Worm (Caenorhabditis elegans) whole organism, L1 larva: ENCODE results near the gene nspg-12.

Source experiments
- C04F5.9 ChIP-seq: sonication (generic microtip); optimal IDR thresholded peaks from 2 replicates; lab custom pipeline; 2016; ENCODE audit warnings: missing genetic modification characterization, missing compliant biosample characterization
- C34B4.2 ChIP-seq: sonication (generic microtip); optimal IDR thresholded peaks from 2 replicates; lab custom pipeline; 2017; ENCODE audit warnings: mild to moderate bottlenecking, missing genetic modification characterization, missing compliant biosample characterization
- F16B12.6 ChIP-seq: fragments of 150-350 bp; optimal IDR thresholded peaks from 2 replicates; lab custom pipeline; 2014; ENCODE audit warnings: missing biosample characterization, missing genetic modification characterization
- Y116A8C.19 ChIP-seq: sonication (generic microtip); optimal IDR thresholded peaks from 2 replicates; lab custom pipeline; 2016; ENCODE audit warnings: missing compliant biosample characterization, missing genetic modification characterization, borderline replicate concordance
- aha-1 ChIP-seq: fragments of 150-350 bp; optimal IDR thresholded peaks from 2 replicates; lab custom pipeline; 2014; ENCODE audit warnings: missing biosample characterization, missing genetic modification characterization
- ceh-63 ChIP-seq: fragments of 200-800 bp; sonication (Bioruptor generic); optimal IDR thresholded peaks from 2 replicates; lab custom pipeline; 2018; ENCODE audit warnings: mild to moderate bottlenecking, missing genetic modification characterization, missing compliant biosample characterization
- ceh-8 ChIP-seq: fragments of 200-800 bp; sonication (Bioruptor generic); optimal IDR thresholded peaks from 2 replicates; lab custom pipeline; 2018; ENCODE audit warnings: mild to moderate bottlenecking, missing genetic modification characterization, moderate library complexity, missing compliant biosample characterization
- ceh-90 ChIP-seq: sonication (generic microtip); optimal IDR thresholded peaks from 2 replicates; lab custom pipeline; 2016; ENCODE audit warnings: missing genetic modification characterization, missing compliant biosample characterization
- dsc-1 ChIP-seq: sonication (generic microtip); optimal IDR thresholded peaks from 2 replicates; lab custom pipeline; 2016; ENCODE audit warnings: mild to moderate bottlenecking, missing genetic modification characterization, missing compliant biosample characterization
- efl-1 ChIP-seq, 4 experiments: fragments of 150-350 bp; optimal IDR thresholded peaks in 3 of 4; peaks in 1 of 4; 1 replicate in 1 of 4; 2 replicates in 3 of 4; lab custom pipeline; 2014; ENCODE audit warnings: missing biosample characterization in 2 of 4, missing genetic modification characterization in 2 of 4, missing genetic modification reagents in 2 of 4
- efl-3 ChIP-seq: fragments of 200-800 bp; sonication (Bioruptor generic); optimal IDR thresholded peaks from 2 replicates; lab custom pipeline; 2018; ENCODE audit warnings: mild to moderate bottlenecking, missing genetic modification characterization, missing compliant biosample characterization
- fkh-4 ChIP-seq: sonication (generic microtip); optimal IDR thresholded peaks from 2 replicates; lab custom pipeline; 2016; ENCODE audit warnings: missing compliant biosample characterization, missing genetic modification characterization, borderline replicate concordance
- grh-1 ChIP-seq: fragments of 200-800 bp; sonication (Bioruptor generic); IDR thresholded peaks from 2 replicates; pipeline ENCODE4 v1.3.6; 2022; ENCODE audit warnings: missing genetic modification reagents, missing genetic modification characterization, missing compliant biosample characterization
- hlh-4 ChIP-seq: sonication (generic microtip); optimal IDR thresholded peaks from 2 replicates; lab custom pipeline; 2016; ENCODE audit warnings: mild to moderate bottlenecking, missing genetic modification characterization, missing compliant biosample characterization
- irx-1 ChIP-seq: sonication (generic microtip); optimal IDR thresholded peaks from 2 replicates; lab custom pipeline; 2016; ENCODE audit warnings: missing genetic modification characterization, missing compliant biosample characterization
- lin-13 ChIP-seq: fragments of 150-350 bp; optimal IDR thresholded peaks from 2 replicates; lab custom pipeline; 2014; ENCODE audit warnings: missing biosample characterization, missing genetic modification reagents, missing genetic modification characterization
- lin-14 ChIP-seq: fragments of 200-800 bp; sonication (Bioruptor generic); optimal IDR thresholded peaks from 2 replicates; lab custom pipeline; 2018; ENCODE audit warnings: mild to moderate bottlenecking, missing genetic modification characterization, moderate library complexity, missing compliant biosample characterization
- lin-15B ChIP-seq: fragments of 150-350 bp; sonication (generic microtip); optimal IDR thresholded peaks from 3 replicates; lab custom pipeline; 2014; ENCODE audit warnings: missing biosample characterization, missing genetic modification characterization
- lin-39 ChIP-seq: fragments of 150-350 bp; optimal IDR thresholded peaks from 2 replicates; lab custom pipeline; 2014; ENCODE audit warnings: missing biosample characterization, missing genetic modification reagents, missing genetic modification characterization
- lsy-2 ChIP-seq, 2 experiments: fragments of 150-350 bp; optimal IDR thresholded peaks; 2 replicates each; lab custom pipeline; 2014; ENCODE audit warnings: missing biosample characterization in 2 of 2, missing genetic modification characterization in 2 of 2
- mab-9 ChIP-seq: fragments of 200-800 bp; sonication (Bioruptor generic); IDR thresholded peaks from 2 replicates; pipeline ENCODE4 v1.3.6; 2022; ENCODE audit warnings: missing genetic modification reagents, missing genetic modification characterization, missing compliant biosample characterization
- mdl-1 ChIP-seq, 2 experiments: fragments of 150-350 bp; optimal IDR thresholded peaks; 2 replicates each; lab custom pipeline; 2014 to 2017; ENCODE audit warnings: missing biosample characterization in 2 of 2, missing genetic modification characterization in 2 of 2, inconsistent platforms in 1 of 2
- mef-2 ChIP-seq: fragments of 150-350 bp; optimal IDR thresholded peaks from 2 replicates; lab custom pipeline; 2014; ENCODE audit warnings: missing biosample characterization, missing genetic modification characterization
- mep-1 ChIP-seq: fragments of 150-350 bp; optimal IDR thresholded peaks from 2 replicates; lab custom pipeline; 2014; ENCODE audit warnings: missing biosample characterization, missing genetic modification characterization
- nhr-11 ChIP-seq: fragments of 150-350 bp; optimal IDR thresholded peaks from 2 replicates; lab custom pipeline; 2014; ENCODE audit warnings: missing biosample characterization, missing genetic modification characterization
- nhr-19 ChIP-seq: fragments of 200-800 bp; sonication (Bioruptor generic); conservative IDR thresholded peaks from 2 replicates; pipeline ENCODE4 v1.3.6; 2022; ENCODE audit warnings: missing genetic modification characterization, missing compliant biosample characterization
- nhr-20 ChIP-seq: sonication (generic microtip); optimal IDR thresholded peaks from 2 replicates; lab custom pipeline; 2016; ENCODE audit warnings: mild to moderate bottlenecking, missing genetic modification characterization, missing compliant biosample characterization
- nhr-237 ChIP-seq: fragments of 150-350 bp; optimal IDR thresholded peaks from 2 replicates; lab custom pipeline; 2014; ENCODE audit warnings: missing biosample characterization, missing genetic modification characterization
- nhr-47 ChIP-seq: sonication (generic microtip); optimal IDR thresholded peaks from 2 replicates; lab custom pipeline; 2016; ENCODE audit warnings: mild to moderate bottlenecking, missing genetic modification characterization, moderate library complexity, missing compliant biosample characterization
- nhr-71 ChIP-seq: sonication (generic microtip); optimal IDR thresholded peaks from 2 replicates; lab custom pipeline; 2016; ENCODE audit warnings: mild to moderate bottlenecking, missing genetic modification characterization, moderate library complexity, missing compliant biosample characterization
- nhr-77 ChIP-seq: fragments of 150-350 bp; optimal IDR thresholded peaks from 2 replicates; lab custom pipeline; 2014; ENCODE audit warnings: missing biosample characterization, missing genetic modification characterization
- nhr-85 ChIP-seq: sonication (generic microtip); peaks from one replicate; lab custom pipeline; 2016; ENCODE audit warnings: missing genetic modification characterization, inconsistent platforms, missing compliant biosample characterization
- nhr-90 ChIP-seq: sonication (generic microtip); optimal IDR thresholded peaks from 2 replicates; lab custom pipeline; 2016; ENCODE audit warnings: mild to moderate bottlenecking, missing genetic modification characterization, missing compliant biosample characterization; ENCODE audit not compliant: poor library complexity
- pax-3 ChIP-seq: fragments of 200-800 bp; sonication (Bioruptor generic); optimal IDR thresholded peaks from 2 replicates; lab custom pipeline; 2018; ENCODE audit warnings: mild to moderate bottlenecking, missing genetic modification characterization, moderate library complexity, missing compliant biosample characterization
- pqm-1 ChIP-seq: sonication (generic microtip); optimal IDR thresholded peaks from 3 replicates; lab custom pipeline; 2017; ENCODE audit warnings: missing biosample characterization, missing genetic modification characterization
- rnt-1 ChIP-seq: sonication (generic microtip); optimal IDR thresholded peaks from 2 replicates; lab custom pipeline; 2016; ENCODE audit warnings: mild to moderate bottlenecking, missing genetic modification characterization, moderate library complexity, missing compliant biosample characterization
- skn-1 ChIP-seq: fragments of 150-350 bp; optimal IDR thresholded peaks from 2 replicates; lab custom pipeline; 2014; ENCODE audit warnings: missing biosample characterization, missing genetic modification characterization
- snpc-4 ChIP-seq: fragments of 150-350 bp; optimal IDR thresholded peaks from 2 replicates; lab custom pipeline; 2014; ENCODE audit warnings: missing biosample characterization, missing genetic modification characterization
- sox-4 ChIP-seq: sonication (generic microtip); optimal IDR thresholded peaks from 2 replicates; lab custom pipeline; 2016; ENCODE audit warnings: missing genetic modification characterization, missing compliant biosample characterization
- sup-37 ChIP-seq: fragments of 200-800 bp; sonication (Bioruptor generic); optimal IDR thresholded peaks from 2 replicates; lab custom pipeline; 2018; ENCODE audit warnings: mild to moderate bottlenecking, missing genetic modification characterization, missing compliant biosample characterization
- tbx-2 ChIP-seq: sonication (generic microtip); optimal IDR thresholded peaks from 2 replicates; lab custom pipeline; 2016; ENCODE audit warnings: missing genetic modification characterization, missing compliant biosample characterization
- tlp-1 ChIP-seq: fragments of 150-350 bp; optimal IDR thresholded peaks from 2 replicates; lab custom pipeline; 2014; ENCODE audit warnings: missing biosample characterization, missing genetic modification characterization
- unc-130 ChIP-seq: fragments of 150-350 bp; optimal IDR thresholded peaks from 2 replicates; lab custom pipeline; 2017; ENCODE audit warnings: missing biosample characterization, missing genetic modification characterization, inconsistent platforms
- unc-62 ChIP-seq: fragments of 150-350 bp; optimal IDR thresholded peaks from 2 replicates; lab custom pipeline; 2014; ENCODE audit warnings: missing biosample characterization, missing genetic modification reagents, missing genetic modification characterization
- unc-86 ChIP-seq: sonication (generic microtip); optimal IDR thresholded peaks from 2 replicates; lab custom pipeline; 2016; ENCODE audit warnings: missing genetic modification characterization, missing compliant biosample characterization
- unc-98 ChIP-seq: fragments of 200-800 bp; sonication (Bioruptor generic); IDR thresholded peaks from 2 replicates; pipeline ENCODE4 v1.3.6; 2022; ENCODE audit warnings: missing genetic modification characterization, missing compliant biosample characterization
- xbp-1 ChIP-seq: sonication (generic microtip); optimal IDR thresholded peaks from 2 replicates; lab custom pipeline; 2016; ENCODE audit warnings: missing genetic modification characterization, missing compliant biosample characterization
- zag-1 ChIP-seq: fragments of 150-350 bp; optimal IDR thresholded peaks from 2 replicates; lab custom pipeline; 2014; ENCODE audit warnings: missing biosample characterization, missing genetic modification characterization
- ztf-4 ChIP-seq: fragments of 150-350 bp; optimal IDR thresholded peaks from 2 replicates; lab custom pipeline; 2014; ENCODE audit warnings: missing biosample characterization, missing genetic modification characterization

nspg-12 gene

DNA sequence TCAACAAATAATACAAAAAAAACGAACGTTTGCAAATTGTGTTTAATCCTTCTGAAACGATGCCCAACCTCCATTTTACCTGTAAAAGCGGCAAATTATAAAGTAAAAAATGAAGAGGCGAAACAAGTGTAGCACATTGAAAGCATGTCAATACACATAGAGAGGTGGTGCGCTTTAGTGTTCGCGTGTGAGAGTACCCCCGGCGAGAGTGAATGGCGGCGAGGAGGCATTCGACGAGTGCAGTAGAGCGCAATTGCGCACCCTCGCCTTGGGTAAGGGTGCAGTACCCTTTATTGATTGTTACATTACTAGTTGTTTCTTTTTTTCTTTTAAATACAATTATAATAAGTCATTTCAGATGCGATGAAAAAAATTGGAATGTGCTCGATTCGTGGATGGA, 18.1 kb downstream of the nspg-12 start, which contains the start of gene hst-6 (continued):
- TF ChIP-seq hlh-4: no peak
- TF ChIP-seq C34B4.2 (tag; lab: Kevin White, UChicago): no peak
- no peak for TF ChIP-seq pqm-1 (tag; lab: Kevin White, UChicago)
- TF ChIP-seq dsc-1 (tag; lab: Kevin White, UChicago): peak; percentile 40
- TF ChIP-seq tbx-2: peak; percentile 54
- TF ChIP-seq unc-130 (tag; lab: Kevin White, UChicago): peak; percentile 70
- peak; percentile 8 for TF ChIP-seq F16B12.6
- peak; percentile 33 for TF ChIP-seq lin-15B (tag; lab: Kevin White, UChicago)
- no peak for TF ChIP-seq lin-39
- TF ChIP-seq lin-13 (GFP tag; lab: Kevin White, UChicago): no peak
- no peak for TF ChIP-seq C04F5.9 (tag; lab: Kevin White, UChicago)
- TF ChIP-seq unc-62: no peak
- TF ChIP-seq nhr-47 (tag; lab: Kevin White, UChicago): peak; percentile 65
- no peak for TF ChIP-seq efl-3 (GFP tag; lab: Kevin White, UChicago)
- peak; percentile 37 for TF ChIP-seq nhr-19 (GFP tag; lab: Robert Waterston, UW)
- no peak for TF ChIP-seq grh-1
- no peak for TF ChIP-seq mef-2
- peak; percentile 62 for TF ChIP-seq skn-1 (tag; lab: Kevin White, UChicago)
- TF ChIP-seq nhr-85: peak; percentile 51
- TF ChIP-seq lsy-2 (tag; optimal IDR thresholded peaks at IDR 0.05; lab: Kevin White, UChicago): peak; percentile 45 to 52
- peak; percentile 47 for TF ChIP-seq unc-86 (tag; lab: Kevin White, UChicago)
- TF ChIP-seq mab-9 (GFP tag; lab: Robert Waterston, UW): no peak
- TF ChIP-seq nhr-90 (tag; lab: Kevin White, UChicago): peak; percentile 49
- peak; percentile 65 for TF ChIP-seq xbp-1 (tag; lab: Kevin White, UChicago)
- TF ChIP-seq ztf-4: no peak
- no peak for TF ChIP-seq aha-1
- peak; percentile 37 for TF ChIP-seq snpc-4 (tag; lab: Kevin White, UChicago)
- no peak for TF ChIP-seq ceh-8
- no peak for TF ChIP-seq ceh-90 (tag; lab: Kevin White, UChicago)
- no peak for TF ChIP-seq nhr-11 (tag; lab: Kevin White, UChicago)
- TF ChIP-seq nhr-71 (tag; lab: Kevin White, UChicago): peak; percentile 67
- TF ChIP-seq sup-37 (GFP tag; lab: Kevin White, UChicago): no peak
- TF ChIP-seq rnt-1 (tag; lab: Kevin White, UChicago): peak; percentile 56
- TF ChIP-seq irx-1 (tag; lab: Kevin White, UChicago): no peak
- TF ChIP-seq efl-1 (optimal IDR thresholded peaks at IDR 0.05; lab: Kevin White, UChicago): peak; percentile 28 to 43
- TF ChIP-seq efl-1 (GFP tag; optimal IDR thresholded peaks at IDR 0.05 in 1 of 2; lab: Kevin White, UChicago): peak; percentile 22 to 82
- TF ChIP-seq tlp-1 (tag; lab: Kevin White, UChicago): no peak
- TF ChIP-seq mdl-1 (tag; optimal IDR thresholded peaks at IDR 0.05; lab: Kevin White, UChicago): no peak
- no peak for TF ChIP-seq nhr-77 (tag; lab: Kevin White, UChicago)
- no peak for TF ChIP-seq unc-98 (GFP tag; lab: Robert Waterston, UW)
- no peak for TF ChIP-seq ceh-63
- peak; percentile 66 for TF ChIP-seq mep-1
- no peak for TF ChIP-seq pax-3
- no peak for TF ChIP-seq zag-1 (tag; lab: Kevin White, UChicago)
- TF ChIP-seq nhr-20 (tag; lab: Kevin White, UChicago): peak; percentile 67
- peak; percentile 92 for TF ChIP-seq lin-14 (GFP tag; lab: Kevin White, UChicago)
- no peak for TF ChIP-seq Y116A8C.19 (tag; lab: Kevin White, UChicago)
- TF ChIP-seq sox-4 (tag; lab: Kevin White, UChicago): no peak
- TF ChIP-seq fkh-4 (tag; lab: Kevin White, UChicago): no peak
- no peak for TF ChIP-seq nhr-237 (tag; lab: Kevin White, UChicago)
